Fruit fly (Drosophila melanogaster) whole organism, embryonic: ENCODE measurements around the gene Ir68b.

ENCODE experiments used
- B-H1 ChIP-seq: fragments of 200-800 bp; sonication (Bioruptor generic); IDR thresholded peaks from 3 replicates; pipeline ENCODE4 v1.3.6; 2022; ENCODE audit warnings: missing biosample characterization, missing genetic modification characterization
- CG10654 ChIP-seq: fragments of 200-800 bp; sonication (Bioruptor generic); optimal IDR thresholded peaks from 2 replicates; lab custom pipeline; 2016; ENCODE audit warnings: missing biosample characterization, missing genetic modification characterization
- CG11695 ChIP-seq: fragments of 200-800 bp; sonication (Bioruptor generic); IDR thresholded peaks from 3 replicates; pipeline ENCODE4 v1.3.6; 2022; ENCODE audit warnings: missing biosample characterization, missing genetic modification characterization
- CG12391 ChIP-seq: fragments of 200-800 bp; sonication (Bioruptor generic); optimal IDR thresholded peaks from 3 replicates; lab custom pipeline; 2018; ENCODE audit warnings: missing biosample characterization, mild to moderate bottlenecking, missing genetic modification characterization, moderate library complexity
- CG12659 ChIP-seq: fragments of 200-800 bp; sonication (Bioruptor generic); optimal IDR thresholded peaks from 3 replicates; lab custom pipeline; 2017; ENCODE audit warnings: mild to moderate bottlenecking, missing biosample characterization, missing genetic modification reagents, missing genetic modification characterization
- CG13424 ChIP-seq: fragments of 200-800 bp; sonication (Bioruptor generic); optimal IDR thresholded peaks from 2 replicates; lab custom pipeline; 2019; ENCODE audit warnings: missing biosample characterization, mild to moderate bottlenecking, missing genetic modification characterization, moderate library complexity
- CG13624 ChIP-seq: fragments of 200-800 bp; sonication (Bioruptor generic); optimal IDR thresholded peaks from 2 replicates; lab custom pipeline; 2016; ENCODE audit warnings: missing biosample characterization, missing genetic modification characterization
- CG15696 ChIP-seq: fragments of 200-800 bp; sonication (Bioruptor generic); optimal IDR thresholded peaks from 2 replicates; lab custom pipeline; 2019; ENCODE audit warnings: missing biosample characterization, mild to moderate bottlenecking, missing genetic modification characterization, moderate library complexity
- CG16813 ChIP-seq: fragments of 200-800 bp; sonication (Bioruptor generic); IDR thresholded peaks from 3 replicates; pipeline ENCODE4 v1.3.6; 2022; ENCODE audit warnings: missing biosample characterization, missing genetic modification characterization; ENCODE audit not compliant: partially characterized antibody
- CG17568 ChIP-seq: fragments of 200-800 bp; sonication (Bioruptor generic); optimal IDR thresholded peaks from 2 replicates; lab custom pipeline; 2018; ENCODE audit warnings: missing biosample characterization, mild to moderate bottlenecking, missing genetic modification characterization, moderate library complexity
- CG17829 ChIP-seq: fragments of 200-800 bp; optimal IDR thresholded peaks from 2 replicates; lab custom pipeline; 2019; ENCODE audit warnings: missing biosample characterization, mild to moderate bottlenecking, missing genetic modification characterization, moderate library complexity
- CG2116 ChIP-seq: fragments of 200-800 bp; sonication (Bioruptor generic); optimal IDR thresholded peaks from 3 replicates; lab custom pipeline; 2018; ENCODE audit warnings: missing biosample characterization, mild to moderate bottlenecking, missing genetic modification characterization
- CG2875 ChIP-seq: fragments of 200-800 bp; sonication (Bioruptor generic); optimal IDR thresholded peaks from 2 replicates; lab custom pipeline; 2017; ENCODE audit warnings: missing biosample characterization, mild to moderate bottlenecking, missing genetic modification characterization, missing genetic modification reagents
- CG30020 ChIP-seq: fragments of 200-800 bp; optimal IDR thresholded peaks from 2 replicates; lab custom pipeline; 2019; ENCODE audit warnings: missing biosample characterization, mild to moderate bottlenecking, missing genetic modification characterization, moderate library complexity
- CG3065 ChIP-seq: fragments of 200-800 bp; sonication (Bioruptor generic); optimal IDR thresholded peaks from 2 replicates; lab custom pipeline; 2016; ENCODE audit warnings: missing biosample characterization, missing genetic modification characterization
- CG31224 ChIP-seq: fragments of 200-800 bp; sonication (Bioruptor generic); IDR thresholded peaks from 2 replicates; pipeline ENCODE4 v1.3.6; 2022; ENCODE audit warnings: missing biosample characterization, missing genetic modification characterization
- CG33557 ChIP-seq: fragments of 200-800 bp; sonication (Bioruptor generic); optimal IDR thresholded peaks from 2 replicates; lab custom pipeline; 2019; ENCODE audit warnings: missing biosample characterization, mild to moderate bottlenecking, missing genetic modification characterization, moderate library complexity
- CG43689 ChIP-seq: fragments of 200-800 bp; sonication (Bioruptor generic); IDR thresholded peaks from 2 replicates; pipeline ENCODE4 v1.3.6; 2022; ENCODE audit warnings: missing biosample characterization, missing genetic modification characterization
- CG4820 ChIP-seq: fragments of 200-800 bp; sonication (Bioruptor generic); optimal IDR thresholded peaks from 3 replicates; lab custom pipeline; 2016; ENCODE audit warnings: missing biosample characterization, missing genetic modification characterization
- CG6272 ChIP-seq: fragments of 200-800 bp; sonication (Bioruptor generic); IDR thresholded peaks from 2 replicates; pipeline ENCODE4 v1.3.6; 2022; ENCODE audit warnings: missing biosample characterization, missing genetic modification characterization
- CG6791 ChIP-seq: fragments of 200-800 bp; sonication (Bioruptor generic); IDR thresholded peaks from 3 replicates; pipeline ENCODE4 v1.3.6; 2022; ENCODE audit warnings: missing biosample characterization, missing genetic modification characterization; ENCODE audit not compliant: partially characterized antibody
- CG7786 ChIP-seq: fragments of 200-800 bp; sonication (Bioruptor generic); optimal IDR thresholded peaks from 2 replicates; lab custom pipeline; 2016; ENCODE audit warnings: missing biosample characterization, missing genetic modification characterization
- CG9876 ChIP-seq: fragments of 200-800 bp; sonication (Bioruptor generic); optimal IDR thresholded peaks from 2 replicates; lab custom pipeline; 2016; ENCODE audit warnings: missing biosample characterization, missing genetic modification characterization
- CrebB ChIP-seq: fragments of 200-800 bp; sonication (Bioruptor generic); optimal IDR thresholded peaks from 3 replicates; lab custom pipeline; 2018; ENCODE audit warnings: missing biosample characterization, mild to moderate bottlenecking, missing genetic modification characterization
- D19A ChIP-seq: fragments of 200-800 bp; optimal IDR thresholded peaks from 3 replicates; lab custom pipeline; 2019; ENCODE audit warnings: missing biosample characterization, mild to moderate bottlenecking, missing genetic modification characterization, moderate library complexity
- Dref ChIP-seq: fragments of 200-800 bp; sonication (Bioruptor generic); IDR thresholded peaks from 2 replicates; pipeline ENCODE4 v1.3.6; 2022; ENCODE audit warnings: missing biosample characterization, missing genetic modification characterization
- H15 ChIP-seq: fragments of 200-800 bp; sonication (Bioruptor generic); IDR thresholded peaks from 3 replicates; pipeline ENCODE4 v1.3.6; 2022; ENCODE audit warnings: missing biosample characterization, missing genetic modification characterization
- Jarid2 ChIP-seq: fragments of 200-800 bp; sonication (Bioruptor generic); optimal IDR thresholded peaks from 3 replicates; lab custom pipeline; 2017; ENCODE audit warnings: mild to moderate bottlenecking, missing biosample characterization, missing genetic modification reagents, missing genetic modification characterization
- Lim3 ChIP-seq: fragments of 200-800 bp; sonication (Bioruptor generic); IDR thresholded peaks from 2 replicates; pipeline ENCODE4 v1.3.6; 2022; ENCODE audit warnings: missing biosample characterization, missing genetic modification characterization
- Mad ChIP-seq: fragments of 200-800 bp; sonication (Bioruptor generic); optimal IDR thresholded peaks from 2 replicates; lab custom pipeline; 2016; ENCODE audit warnings: missing biosample characterization, missing genetic modification characterization
- Optix ChIP-seq: fragments of 200-800 bp; sonication (Bioruptor generic); IDR thresholded peaks from 3 replicates; pipeline ENCODE4 v1.3.6; 2022; ENCODE audit warnings: missing biosample characterization, missing genetic modification characterization
- Ptx1 ChIP-seq: fragments of 200-800 bp; sonication (Bioruptor generic); IDR thresholded peaks from 2 replicates; pipeline ENCODE4 v1.3.6; 2022; ENCODE audit warnings: missing biosample characterization, missing genetic modification characterization
- Sox100B ChIP-seq: fragments of 200-800 bp; sonication (Bioruptor generic); optimal IDR thresholded peaks from 3 replicates; lab custom pipeline; 2018; ENCODE audit warnings: missing biosample characterization, mild to moderate bottlenecking, missing genetic modification characterization
- Xbp1 ChIP-seq: fragments of 200-800 bp; sonication (Bioruptor generic); optimal IDR thresholded peaks from 3 replicates; lab custom pipeline; 2016; ENCODE audit warnings: missing biosample characterization, mild to moderate bottlenecking, missing genetic modification characterization
- ac ChIP-seq: fragments of 200-800 bp; sonication (Bioruptor generic); optimal IDR thresholded peaks from 3 replicates; lab custom pipeline; 2017; ENCODE audit warnings: missing biosample characterization, mild to moderate bottlenecking, missing genetic modification characterization
- dan ChIP-seq: fragments of 200-800 bp; sonication (Bioruptor generic); IDR thresholded peaks from 2 replicates; pipeline ENCODE4 v1.3.6; 2022; ENCODE audit warnings: missing biosample characterization, missing genetic modification characterization
- dmrt11E ChIP-seq: fragments of 200-800 bp; sonication (Bioruptor generic); optimal IDR thresholded peaks from 3 replicates; lab custom pipeline; 2018; ENCODE audit warnings: missing biosample characterization, mild to moderate bottlenecking, missing genetic modification characterization, moderate library complexity
- gfzf ChIP-seq: fragments of 200-800 bp; sonication (Bioruptor generic); optimal IDR thresholded peaks from 2 replicates; lab custom pipeline; 2016; ENCODE audit warnings: missing biosample characterization, mild to moderate bottlenecking, missing genetic modification characterization, moderate library complexity
- grn ChIP-seq: fragments of 200-800 bp; sonication (Bioruptor generic); optimal IDR thresholded peaks from 3 replicates; lab custom pipeline; 2017; ENCODE audit warnings: missing biosample characterization, missing genetic modification characterization
- gt ChIP-seq: fragments of 200-800 bp; sonication (Bioruptor generic); IDR thresholded peaks from 2 replicates; pipeline ENCODE4 v1.3.6; 2022; ENCODE audit warnings: missing biosample characterization, missing genetic modification characterization
- hkb ChIP-seq, 2 experiments: fragments of 200-800 bp in 1 of 2; fragments of >200 bp in 1 of 2; sonication (Bioruptor generic) in 1 of 2; IDR thresholded peaks in 1 of 2; optimal IDR thresholded peaks in 1 of 2; 2 replicates each; pipeline versions ENCODE4 v1.3.6 to Lab custom; 2017 to 2022; ENCODE audit warnings: missing biosample characterization in 1 of 2, missing genetic modification characterization in 1 of 2
- nerfin-1 ChIP-seq: fragments of 200-800 bp; sonication (Bioruptor generic); optimal IDR thresholded peaks from 3 replicates; lab custom pipeline; 2019; ENCODE audit warnings: missing biosample characterization, mild to moderate bottlenecking, missing genetic modification characterization, moderate library complexity
- nmo ChIP-seq: fragments of 200-800 bp; sonication (Bioruptor generic); optimal IDR thresholded peaks from 2 replicates; lab custom pipeline; 2018; ENCODE audit warnings: missing biosample characterization, mild to moderate bottlenecking, missing genetic modification characterization, moderate library complexity
- nom ChIP-seq: fragments of 200-800 bp; sonication (Bioruptor generic); optimal IDR thresholded peaks from 2 replicates; lab custom pipeline; 2017; ENCODE audit warnings: missing biosample characterization, missing genetic modification characterization, mild to moderate bottlenecking, moderate library complexity, missing genetic modification reagents
- slp2 ChIP-seq: fragments of 200-800 bp; sonication (Bioruptor generic); optimal IDR thresholded peaks from 2 replicates; lab custom pipeline; 2016; ENCODE audit warnings: missing biosample characterization, missing genetic modification characterization
- ssp ChIP-seq: fragments of 200-800 bp; sonication (Bioruptor generic); IDR thresholded peaks from 2 replicates; pipeline ENCODE4 v1.3.6; 2022; ENCODE audit warnings: missing biosample characterization, missing genetic modification characterization
- tap ChIP-seq: fragments of 200-800 bp; optimal IDR thresholded peaks from 3 replicates; lab custom pipeline; 2019; ENCODE audit warnings: missing biosample characterization, mild to moderate bottlenecking, missing genetic modification characterization, moderate library complexity
- tna ChIP-seq: fragments of 200-800 bp; sonication (Bioruptor generic); IDR thresholded peaks from 2 replicates; pipeline ENCODE4 v1.3.6; 2022; ENCODE audit warnings: missing biosample characterization, missing genetic modification characterization; ENCODE audit not compliant: partially characterized antibody
- trem ChIP-seq: fragments of 200-800 bp; optimal IDR thresholded peaks from 3 replicates; lab custom pipeline; 2019; ENCODE audit warnings: missing biosample characterization, mild to moderate bottlenecking, missing genetic modification characterization, moderate library complexity
- zen2 ChIP-seq: fragments of 200-800 bp; sonication (Bioruptor generic); IDR thresholded peaks from 3 replicates; pipeline ENCODE4 v1.3.6; 2022; ENCODE audit warnings: missing biosample characterization, missing genetic modification characterization; ENCODE audit not compliant: partially characterized antibody

Ir68b gene

DNA sequence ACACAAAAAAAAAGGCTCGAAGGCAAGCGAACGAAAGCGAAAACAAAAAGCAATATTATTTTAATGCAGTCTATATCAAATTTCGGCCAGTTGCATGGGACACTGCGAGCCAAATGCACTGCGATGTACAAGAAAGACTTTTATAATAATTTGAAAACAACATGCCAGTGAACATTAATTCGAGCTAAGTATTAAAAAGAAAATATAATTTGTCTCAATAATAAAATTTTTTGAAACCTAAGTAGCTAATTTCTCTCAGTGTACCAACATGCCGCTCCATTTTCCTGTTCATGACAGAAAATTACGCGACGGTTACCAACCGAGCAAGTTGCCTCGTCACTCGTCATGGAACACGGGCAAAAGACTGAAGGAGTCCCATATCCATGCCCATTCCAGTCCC lies 49.8 kb downstream of the Ir68b start (continued):
- TF ChIP-seq nom (GFP tag; lab: Kevin White, UChicago) (peak; percentile 60), CG4820 (peak; percentile 68), Xbp1 (peak; percentile 75), hkb (optimal IDR thresholded peaks at IDR 0.05; lab: Kevin White, UChicago) (no peak), hkb (GFP tag; IDR thresholded peaks at IDR 0.05; lab: Robert Waterston, UW) (peak; percentile 71), CG13624 (peak; percentile 21), CG2116 (GFP tag; lab: Kevin White, UChicago) (peak; percentile 33), nmo (peak; percentile 78), CG11695 (GFP tag; lab: Robert Waterston, UW) (peak; percentile 48; the same call in 2 of the 3 replicates), D19A (tag; lab: Kevin White, UChicago) (peak; percentile 61), CG10654 (GFP tag; lab: Kevin White, UChicago) (peak; percentile 48), dan (no peak), CG17568 (GFP tag; lab: Kevin White, UChicago) (peak; percentile 17), Ptx1 (GFP tag; lab: Robert Waterston, UW) (peak; percentile 69), CG3065 (GFP tag; lab: Kevin White, UChicago) (no peak), CG30020 (tag; lab: Kevin White, UChicago) (no peak), slp2 (GFP tag; lab: Kevin White, UChicago) (peak; percentile 60), CrebB (tag; lab: Kevin White, UChicago) (no peak), CG12659 (GFP tag; lab: Kevin White, UChicago) (peak; percentile 50), tna (GFP tag; lab: Robert Waterston, UW) (no peak), B-H1 (GFP tag; lab: Robert Waterston, UW) (0 out of 3 replicates have a peak, but pooled peaks have one; percentile 13), CG16813 (GFP tag; lab: Robert Waterston, UW) (no peak), dmrt11E (tag; lab: Kevin White, UChicago) (peak; percentile 88), gfzf (no peak), CG13424 (peak; percentile 47), Sox100B (peak; percentile 63), CG33557 (GFP tag; lab: Kevin White, UChicago) (peak; percentile 69), Jarid2 (GFP tag; lab: Kevin White, UChicago) (no peak), CG31224 (GFP tag; lab: Robert Waterston, UW) (peak; percentile 44; the same call in 1 of the 2 replicates), CG12391 (tag; lab: Kevin White, UChicago) (peak; percentile 79), ac (GFP tag; lab: Kevin White, UChicago) (peak; percentile 64), CG6272 (GFP tag; lab: Robert Waterston, UW) (no peak), ssp (GFP tag; lab: Robert Waterston, UW) (peak; percentile 72), CG9876 (GFP tag; lab: Kevin White, UChicago) (no peak), CG17829 (tag; lab: Kevin White, UChicago) (peak; percentile 83), gt (GFP tag; lab: Robert Waterston, UW) (0 out of 2 replicates have a peak, but pooled peaks have one; percentile 8), grn (GFP tag; lab: Kevin White, UChicago) (no peak), CG43689 (no peak), CG7786 (GFP tag; lab: Kevin White, UChicago) (peak; percentile 28), CG6791 (GFP tag; lab: Robert Waterston, UW) (no peak), Mad (GFP tag; lab: Kevin White, UChicago) (peak; percentile 51), Dref (GFP tag; lab: Robert Waterston, UW) (no peak), tap (tag; lab: Kevin White, UChicago) (peak; percentile 49), zen2 (no peak), Optix (GFP tag; lab: Robert Waterston, UW) (0 out of 3 replicates have a peak, but pooled peaks have one; percentile 57), CG2875 (GFP tag; lab: Kevin White, UChicago) (peak; percentile 24), H15 (GFP tag; lab: Robert Waterston, UW) (0 out of 3 replicates have a peak, but pooled peaks have one; percentile 43), trem (tag; lab: Kevin White, UChicago) (peak; percentile 36), nerfin-1 (tag; lab: Kevin White, UChicago) (peak; percentile 42), CG15696 (tag; lab: Kevin White, UChicago) (peak; percentile 89), Lim3 (GFP tag; lab: Robert Waterston, UW) (no peak)
